Worm (Caenorhabditis elegans): Measurements from ENCODE around the gene nas-9.

nas-9 gene

ce11 chrV:4868698-4869097, 28.9 kb upstream of the nas-9 start:
- TF ChIP-seq vab-15 (tag; optimal IDR thresholded peaks at IDR 0.05) (no peak), lir-3 (tag; optimal IDR thresholded peaks at IDR 0.05; ENCODE audit: poor library complexity) (no peak), sup-37 (GFP tag; optimal IDR thresholded peaks at IDR 0.05) (no peak), nhr-28 (tag; optimal IDR thresholded peaks at IDR 0.05) (no peak), isw-1 (GFP tag; IDR thresholded peaks at IDR 0.05) (no peak), ces-1 (GFP tag; optimal IDR thresholded peaks at IDR 0.05) (no peak), dsc-1 (tag; optimal IDR thresholded peaks at IDR 0.05) (peak; percentile 94), mab-9 (GFP tag; IDR thresholded peaks at IDR 0.05) (no peak), lin-35 (GFP tag; optimal IDR thresholded peaks at IDR 0.05) (no peak), dpl-1 (GFP tag; optimal IDR thresholded peaks at IDR 0.05) (no peak), hpl-2 (GFP tag; optimal IDR thresholded peaks at IDR 0.05) (no peak), lsy-2 (tag; optimal IDR thresholded peaks at IDR 0.05) (no peak), fkh-4 (tag; optimal IDR thresholded peaks at IDR 0.05; ENCODE audit: borderline replicate concordance) (peak; percentile 77), unc-62 (GFP tag; optimal IDR thresholded peaks at IDR 0.05) (no peak), zag-1 (tag; optimal IDR thresholded peaks at IDR 0.05) (no peak), hlh-17 (GFP tag; optimal IDR thresholded peaks at IDR 0.05; ENCODE audit: borderline replicate concordance) (no peak), lin-39 (tag; optimal IDR thresholded peaks at IDR 0.05) (no peak), mdl-1 (tag; optimal IDR thresholded peaks at IDR 0.05) (no peak)

DNA sequence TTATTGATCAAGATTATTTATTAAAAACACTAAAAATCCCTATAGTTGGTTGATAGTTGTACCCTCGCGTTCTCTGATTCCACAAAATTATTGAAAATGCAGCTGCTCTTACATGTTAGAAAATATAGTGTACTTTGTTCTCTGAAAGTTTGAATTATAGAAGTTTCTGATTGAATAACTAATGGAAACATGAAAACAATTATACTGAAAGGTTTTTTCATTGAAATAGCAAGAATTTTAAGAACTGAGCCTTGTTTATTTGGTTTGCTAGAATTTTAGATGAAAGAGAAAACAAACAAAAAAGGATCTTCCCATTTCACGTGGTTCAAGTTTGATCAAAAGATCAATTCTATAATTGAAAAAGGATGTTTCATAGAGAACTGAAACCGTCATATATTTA, 27.7 kb upstream of the nas-9 start:
- TF ChIP-seq lin-39 (tag; optimal IDR thresholded peaks at IDR 0.05), result no peak
- no peak for TF ChIP-seq ces-1 (GFP tag; optimal IDR thresholded peaks at IDR 0.05)
- TF ChIP-seq unc-98 (GFP tag; IDR thresholded peaks at IDR 0.05), result no peak
- TF ChIP-seq ceh-90 (tag; optimal IDR thresholded peaks at IDR 0.05), result no peak
- no peak for TF ChIP-seq fkh-4 (tag; optimal IDR thresholded peaks at IDR 0.05; ENCODE audit: borderline replicate concordance)
- peak; percentile 52 for TF ChIP-seq fkh-8 (tag; optimal IDR thresholded peaks at IDR 0.05)
- no peak for TF ChIP-seq mep-1 (tag; optimal IDR thresholded peaks at IDR 0.05)
- no peak for TF ChIP-seq pqm-1 (tag; optimal IDR thresholded peaks at IDR 0.05)
- TF ChIP-seq aly-2 (tag; optimal IDR thresholded peaks at IDR 0.05), result no peak
- TF ChIP-seq sox-4 (tag; optimal IDR thresholded peaks at IDR 0.05), result no peak
- peak; percentile 18 for TF ChIP-seq unc-86 (tag; optimal IDR thresholded peaks at IDR 0.05)
- no peak for TF ChIP-seq vab-15 (tag; optimal IDR thresholded peaks at IDR 0.05)
- no peak for TF ChIP-seq mdl-1 (tag; optimal IDR thresholded peaks at IDR 0.05)
- TF ChIP-seq aha-1 (tag; optimal IDR thresholded peaks at IDR 0.05), result no peak
- TF ChIP-seq dsc-1 (tag; optimal IDR thresholded peaks at IDR 0.05), result peak; percentile 32
- no peak for TF ChIP-seq lsy-2 (tag; optimal IDR thresholded peaks at IDR 0.05)
- TF ChIP-seq C04F5.9 (tag; optimal IDR thresholded peaks at IDR 0.05), result no peak
- no peak for TF ChIP-seq zip-4 (GFP tag; optimal IDR thresholded peaks at IDR 0.05)
- TF ChIP-seq rnt-1 (tag; optimal IDR thresholded peaks at IDR 0.05), result no peak
- no peak for TF ChIP-seq F16B12.6 (tag; optimal IDR thresholded peaks at IDR 0.05)
- no peak for TF ChIP-seq nhr-19 (GFP tag; conservative IDR thresholded peaks at IDR 0.05)
- no peak for TF ChIP-seq efl-1 (optimal IDR thresholded peaks at IDR 0.05)
- no peak for TF ChIP-seq efl-1 (GFP tag; optimal IDR thresholded peaks at IDR 0.05 in 1 of 2)
- no peak for TF ChIP-seq snu-23 (GFP tag; optimal IDR thresholded peaks at IDR 0.05)
- TF ChIP-seq blmp-1 (tag; optimal IDR thresholded peaks at IDR 0.05), result no peak
- no peak for TF ChIP-seq dpl-1 (GFP tag; optimal IDR thresholded peaks at IDR 0.05)
- TF ChIP-seq nhr-12 (tag; optimal IDR thresholded peaks at IDR 0.05), result no peak
- TF ChIP-seq nhr-237 (tag; optimal IDR thresholded peaks at IDR 0.05), result no peak
- TF ChIP-seq sptf-1 (tag; optimal IDR thresholded peaks at IDR 0.05), result no peak
- no peak for TF ChIP-seq unc-130 (tag; optimal IDR thresholded peaks at IDR 0.05)
- TF ChIP-seq mef-2 (tag; optimal IDR thresholded peaks at IDR 0.05), result no peak
- no peak for TF ChIP-seq sup-37 (GFP tag; optimal IDR thresholded peaks at IDR 0.05)
- TF ChIP-seq hlh-4 (tag; optimal IDR thresholded peaks at IDR 0.05), result peak; percentile 59
- TF ChIP-seq lin-14 (GFP tag; optimal IDR thresholded peaks at IDR 0.05), result peak; percentile 21
- TF ChIP-seq nhr-85 (tag), result no peak
- TF ChIP-seq skn-1 (tag; optimal IDR thresholded peaks at IDR 0.05), result no peak
- no peak for TF ChIP-seq zag-1 (tag; optimal IDR thresholded peaks at IDR 0.05)
- no peak for TF ChIP-seq ceh-88 (GFP tag; IDR thresholded peaks at IDR 0.05)
- TF ChIP-seq isw-1 (GFP tag; IDR thresholded peaks at IDR 0.05), result no peak
- TF ChIP-seq xbp-1 (tag; optimal IDR thresholded peaks at IDR 0.05), result no peak
- TF ChIP-seq lin-13 (GFP tag; optimal IDR thresholded peaks at IDR 0.05), result no peak
- TF ChIP-seq hlh-17 (GFP tag; optimal IDR thresholded peaks at IDR 0.05; ENCODE audit: borderline replicate concordance), result no peak
- TF ChIP-seq lin-35 (GFP tag; optimal IDR thresholded peaks at IDR 0.05), result no peak
- no peak for TF ChIP-seq elt-2 (tag; optimal IDR thresholded peaks at IDR 0.05)
- TF ChIP-seq fos-1 (tag; optimal IDR thresholded peaks at IDR 0.05), result no peak
- no peak for TF ChIP-seq mab-9 (GFP tag; IDR thresholded peaks at IDR 0.05)
- TF ChIP-seq C16A3.4 (tag; optimal IDR thresholded peaks at IDR 0.05), result no peak

Data from whole organism, L1 larva.